Worm (Caenorhabditis elegans) whole organism, young adult: ENCODE data around the gene R01H10.4.

ENCODE experiments used
- B0019.2 ChIP-seq: fragments of 200-800 bp; sonication (Bioruptor generic); conservative IDR thresholded peaks from 2 replicates; pipeline ENCODE4 v1.3.6; 2022; ENCODE audit warnings: missing genetic modification reagents, missing genetic modification characterization, missing compliant biosample characterization
- C06A6.2 ChIP-seq: fragments of 200-800 bp; sonication (Bioruptor generic); conservative IDR thresholded peaks from 2 replicates; pipeline ENCODE4 v1.3.6; 2022; ENCODE audit warnings: missing genetic modification characterization, missing compliant biosample characterization
- F10E7.11 ChIP-seq: sonication (generic microtip); optimal IDR thresholded peaks from 2 replicates; lab custom pipeline; 2017; ENCODE audit warnings: mild to moderate bottlenecking, missing genetic modification characterization, moderate library complexity, missing compliant biosample characterization
- F23B12.7 ChIP-seq: sonication (generic microtip); optimal IDR thresholded peaks from 2 replicates; lab custom pipeline; 2017; ENCODE audit warnings: missing genetic modification characterization, mild to moderate bottlenecking, missing compliant biosample characterization, antibody characterized with exemption, moderate library complexity; ENCODE audit not compliant: insufficient read depth
- F33H1.4 ChIP-seq: fragments of 200-800 bp; sonication (Bioruptor generic); IDR thresholded peaks from 2 replicates; pipeline ENCODE4 v1.3.6; 2022; ENCODE audit warnings: missing genetic modification reagents, missing genetic modification characterization, missing compliant biosample characterization
- F37B4.10 ChIP-seq: fragments of 200-800 bp; sonication (Bioruptor generic); IDR thresholded peaks from 2 replicates; pipeline ENCODE4 v1.3.6; 2022; ENCODE audit warnings: missing genetic modification characterization, missing compliant biosample characterization
- F49E8.2 ChIP-seq: sonication (generic microtip); optimal IDR thresholded peaks from 3 replicates; lab custom pipeline; 2017; ENCODE audit warnings: missing genetic modification characterization, mild to moderate bottlenecking, missing compliant biosample characterization, antibody characterized with exemption, moderate library complexity; ENCODE audit not compliant: insufficient read depth
- F52B5.7 ChIP-seq: sonication (generic microtip); optimal IDR thresholded peaks from 2 replicates; lab custom pipeline; 2016; ENCODE audit warnings: mild to moderate bottlenecking, missing genetic modification characterization, missing compliant biosample characterization
- F57A8.1 ChIP-seq: fragments of 200-800 bp; sonication (Bioruptor generic); optimal IDR thresholded peaks from 2 replicates; lab custom pipeline; 2018; ENCODE audit warnings: mild to moderate bottlenecking, missing genetic modification characterization, moderate library complexity, missing compliant biosample characterization
- K11D2.4 ChIP-seq: fragments of 200-800 bp; sonication (Bioruptor generic); IDR thresholded peaks from 2 replicates; pipeline ENCODE4 v1.3.6; 2022; ENCODE audit warnings: missing genetic modification reagents, missing genetic modification characterization, missing compliant biosample characterization
- T07F8.4 ChIP-seq: sonication (generic microtip); optimal IDR thresholded peaks from 2 replicates; lab custom pipeline; 2016; ENCODE audit warnings: mild to moderate bottlenecking, missing genetic modification characterization, moderate library complexity, missing compliant biosample characterization
- Y53G8AR.9 ChIP-seq: fragments of 200-800 bp; sonication (Bioruptor generic); conservative IDR thresholded peaks from 2 replicates; pipeline ENCODE4 v1.3.6; 2022; ENCODE audit warnings: missing genetic modification reagents, missing genetic modification characterization, missing compliant biosample characterization
- Y79H2A.3 ChIP-seq: fragments of 200-800 bp; sonication (Bioruptor generic); conservative IDR thresholded peaks from 2 replicates; pipeline ENCODE4 v1.3.6; 2022; ENCODE audit warnings: missing genetic modification reagents, missing genetic modification characterization, missing compliant biosample characterization
- Y95B8A.8 ChIP-seq: fragments of 200-800 bp; sonication (Bioruptor generic); IDR thresholded peaks from 2 replicates; pipeline ENCODE4 v1.3.6; 2022; ENCODE audit warnings: missing genetic modification reagents, missing genetic modification characterization, missing compliant biosample characterization
- akir-1 ChIP-seq: fragments of 200-800 bp; sonication (Bioruptor generic); optimal IDR thresholded peaks from 2 replicates; lab custom pipeline; 2018; ENCODE audit warnings: mild to moderate bottlenecking, missing genetic modification characterization, moderate library complexity, missing compliant biosample characterization
- atf-7 ChIP-seq: sonication (generic microtip); optimal IDR thresholded peaks from 2 replicates; lab custom pipeline; 2017; ENCODE audit warnings: mild to moderate bottlenecking, missing genetic modification characterization, missing compliant biosample characterization
- bed-2 ChIP-seq: fragments of 200-800 bp; sonication (Bioruptor generic); IDR thresholded peaks from 2 replicates; pipeline ENCODE4 v1.3.6; 2022; ENCODE audit warnings: missing genetic modification reagents, missing genetic modification characterization, missing compliant biosample characterization
- ceh-27 ChIP-seq: fragments of 200-800 bp; sonication (Bioruptor generic); optimal IDR thresholded peaks from 2 replicates; lab custom pipeline; 2018; ENCODE audit warnings: mild to moderate bottlenecking, missing genetic modification characterization, moderate library complexity, missing compliant biosample characterization
- ceh-58 ChIP-seq: fragments of 200-800 bp; sonication (Bioruptor generic); IDR thresholded peaks from 2 replicates; pipeline ENCODE4 v1.3.6; 2022; ENCODE audit warnings: missing genetic modification characterization, missing compliant biosample characterization
- ceh-91 ChIP-seq: fragments of 200-800 bp; sonication (Bioruptor generic); IDR thresholded peaks from 2 replicates; pipeline ENCODE4 v1.3.6; 2022; ENCODE audit warnings: missing genetic modification reagents, missing genetic modification characterization, missing compliant biosample characterization
- dox-1 ChIP-seq: fragments of 200-800 bp; sonication (Bioruptor generic); IDR thresholded peaks from 2 replicates; pipeline ENCODE4 v1.3.6; 2022; ENCODE audit warnings: missing genetic modification reagents, missing genetic modification characterization, missing compliant biosample characterization
- efl-1 ChIP-seq: fragments of 150-350 bp; optimal IDR thresholded peaks from 2 replicates; lab custom pipeline; 2014; ENCODE audit warnings: missing biosample characterization, missing genetic modification reagents, missing genetic modification characterization
- egl-18 ChIP-seq: fragments of 200-800 bp; sonication (Bioruptor generic); IDR thresholded peaks from 2 replicates; pipeline ENCODE4 v1.3.6; 2022; ENCODE audit warnings: missing genetic modification reagents, missing genetic modification characterization, missing compliant biosample characterization
- egrh-3 ChIP-seq: fragments of 200-800 bp; sonication (Bioruptor generic); IDR thresholded peaks from 2 replicates; pipeline ENCODE4 v1.3.6; 2022; ENCODE audit warnings: missing genetic modification reagents, missing genetic modification characterization, missing compliant biosample characterization
- ekl-4 ChIP-seq: fragments of 200-800 bp; sonication (Bioruptor generic); IDR thresholded peaks from 2 replicates; pipeline ENCODE4 v1.3.6; 2022; ENCODE audit warnings: missing genetic modification reagents, missing genetic modification characterization, missing compliant biosample characterization
- gei-17 ChIP-seq: fragments of 200-800 bp; sonication (Bioruptor generic); optimal IDR thresholded peaks from 2 replicates; lab custom pipeline; 2018; ENCODE audit warnings: mild to moderate bottlenecking, missing genetic modification characterization, missing compliant biosample characterization
- hlh-12 ChIP-seq: sonication (generic microtip); optimal IDR thresholded peaks from 2 replicates; lab custom pipeline; 2016; ENCODE audit warnings: missing genetic modification characterization, missing compliant biosample characterization
- hmg-1.2 ChIP-seq: fragments of 200-800 bp; sonication (Bioruptor generic); IDR thresholded peaks from 2 replicates; pipeline ENCODE4 v1.3.6; 2022; ENCODE audit warnings: missing genetic modification reagents, missing genetic modification characterization, missing compliant biosample characterization
- lag-1 ChIP-seq: fragments of 200-800 bp; sonication (Bioruptor generic); IDR thresholded peaks from 2 replicates; pipeline ENCODE4 v1.3.6; 2022; ENCODE audit warnings: missing genetic modification reagents, missing genetic modification characterization, missing compliant biosample characterization
- lin-26 ChIP-seq: fragments of 200-800 bp; sonication (Bioruptor generic); IDR thresholded peaks from 2 replicates; pipeline ENCODE4 v1.3.6; 2022; ENCODE audit warnings: missing genetic modification reagents, missing genetic modification characterization, missing compliant biosample characterization
- lin-54 ChIP-seq: fragments of 200-800 bp; sonication (Bioruptor generic); optimal IDR thresholded peaks from 2 replicates; lab custom pipeline; 2018; ENCODE audit warnings: mild to moderate bottlenecking, missing genetic modification characterization, missing compliant biosample characterization
- lir-1 ChIP-seq: fragments of 200-800 bp; sonication (Bioruptor generic); conservative IDR thresholded peaks from 2 replicates; pipeline ENCODE4 v1.3.6; 2022; ENCODE audit warnings: missing genetic modification reagents, missing genetic modification characterization, missing compliant biosample characterization
- lsy-27 ChIP-seq: sonication (generic microtip); optimal IDR thresholded peaks from 2 replicates; lab custom pipeline; 2017; ENCODE audit warnings: missing genetic modification characterization, mild to moderate bottlenecking, missing compliant biosample characterization, antibody characterized with exemption, missing genotype, borderline replicate concordance; ENCODE audit not compliant: insufficient read depth
- madf-8 ChIP-seq: fragments of 200-800 bp; sonication (Bioruptor generic); conservative IDR thresholded peaks from 2 replicates; pipeline ENCODE4 v1.3.6; 2022; ENCODE audit warnings: missing genetic modification reagents, missing genetic modification characterization, missing compliant biosample characterization
- mcd-1 ChIP-seq: fragments of 200-800 bp; sonication (Bioruptor generic); IDR thresholded peaks from 2 replicates; pipeline ENCODE4 v1.3.6; 2022; ENCODE audit warnings: missing genetic modification reagents, missing genetic modification characterization, missing compliant biosample characterization
- mes-4 ChIP-seq: sonication (generic microtip); optimal IDR thresholded peaks from 2 replicates; lab custom pipeline; 2016; ENCODE audit warnings: missing genotype, missing genetic modification characterization, missing compliant biosample characterization
- nfya-1 ChIP-seq: sonication (generic microtip); optimal IDR thresholded peaks from 2 replicates; lab custom pipeline; 2017; ENCODE audit warnings: antibody characterized with exemption, missing compliant biosample characterization, missing genetic modification characterization, borderline replicate concordance; ENCODE audit not compliant: insufficient read depth
- nfyb-1 ChIP-seq: fragments of 200-800 bp; sonication (Bioruptor generic); IDR thresholded peaks from 2 replicates; pipeline ENCODE4 v1.3.6; 2022; ENCODE audit warnings: missing genetic modification reagents, missing genetic modification characterization, missing compliant biosample characterization
- nhr-120 ChIP-seq: fragments of 200-800 bp; sonication (Bioruptor generic); IDR thresholded peaks from 2 replicates; pipeline ENCODE4 v1.3.6; 2022; ENCODE audit warnings: missing genetic modification characterization, missing compliant biosample characterization
- pbrm-1 ChIP-seq: fragments of 200-800 bp; sonication (Bioruptor generic); IDR thresholded peaks from 2 replicates; pipeline ENCODE4 v1.3.6; 2022; ENCODE audit warnings: missing genetic modification reagents, missing genetic modification characterization, missing compliant biosample characterization
- rcor-1 ChIP-seq: fragments of 200-800 bp; sonication (Bioruptor generic); IDR thresholded peaks from 2 replicates; pipeline ENCODE4 v1.3.6; 2022; ENCODE audit warnings: missing genetic modification reagents, missing genetic modification characterization, missing compliant biosample characterization
- sea-2 ChIP-seq: fragments of 200-800 bp; sonication (Bioruptor generic); IDR thresholded peaks from 2 replicates; pipeline ENCODE4 v1.3.6; 2022; ENCODE audit warnings: missing genetic modification characterization, missing compliant biosample characterization
- tbp1 ChIP-seq: fragments of 200-800 bp; sonication (Bioruptor generic); optimal IDR thresholded peaks from 2 replicates; lab custom pipeline; 2018; ENCODE audit warnings: mild to moderate bottlenecking, missing genetic modification characterization, missing compliant biosample characterization
- unc-62 ChIP-seq: fragments of 150-350 bp; optimal IDR thresholded peaks from 2 replicates; lab custom pipeline; 2014; ENCODE audit warnings: missing biosample characterization, missing genetic modification reagents, missing genetic modification characterization
- zfh-2 ChIP-seq: fragments of 200-800 bp; sonication (Bioruptor generic); conservative IDR thresholded peaks from 2 replicates; pipeline ENCODE4 v1.3.6; 2022; ENCODE audit warnings: missing genetic modification reagents, missing genetic modification characterization, missing compliant biosample characterization
- ztf-18 ChIP-seq: sonication (generic microtip); optimal IDR thresholded peaks from 2 replicates; lab custom pipeline; 2016; ENCODE audit warnings: missing genotype, mild to moderate bottlenecking, missing genetic modification characterization, missing compliant biosample characterization
- ztf-25 ChIP-seq: fragments of 200-800 bp; sonication (Bioruptor generic); IDR thresholded peaks from 2 replicates; pipeline ENCODE4 v1.3.6; 2022; ENCODE audit warnings: missing genetic modification reagents, missing genetic modification characterization, missing compliant biosample characterization

R01H10.4 gene

ce11 chrIII:10216585-10217278 lies 37.9 kb upstream of the R01H10.4 start, which contains the start of gene cts-1 (continued):
- no peak for TF ChIP-seq lag-1 (GFP tag; lab: Robert Waterston, UW)
- peak; percentile 59 for TF ChIP-seq tbp1
- TF ChIP-seq efl-1 (GFP tag; lab: Kevin White, UChicago): peak; percentile 41
- no peak for TF ChIP-seq rcor-1
- TF ChIP-seq hlh-12 (tag; lab: Kevin White, UChicago): no peak
- no peak for TF ChIP-seq nhr-120 (GFP tag; lab: Robert Waterston, UW)
- TF ChIP-seq K11D2.4 (GFP tag; lab: Robert Waterston, UW): no peak
- peak; percentile 55 for TF ChIP-seq unc-62
- TF ChIP-seq zfh-2 (GFP tag; lab: Robert Waterston, UW): no peak
- no peak for TF ChIP-seq egl-18 (GFP tag; lab: Robert Waterston, UW)
- peak; percentile 54 for TF ChIP-seq ztf-18 (tag; lab: Kevin White, UChicago)
- no peak for TF ChIP-seq F52B5.7 (tag; lab: Kevin White, UChicago)
- no peak for TF ChIP-seq hmg-1.2 (GFP tag; lab: Robert Waterston, UW)
- no peak for TF ChIP-seq gei-17
- no peak for TF ChIP-seq sea-2 (GFP tag; lab: Robert Waterston, UW)
- TF ChIP-seq lin-54: peak; percentile 57
- TF ChIP-seq bed-2: no peak
- TF ChIP-seq atf-7 (tag; lab: Kevin White, UChicago): peak; percentile 80
- TF ChIP-seq Y95B8A.8 (GFP tag; lab: Robert Waterston, UW): no peak
- no peak for TF ChIP-seq lin-26 (GFP tag; lab: Robert Waterston, UW)
- TF ChIP-seq ceh-58: no peak
- no peak for TF ChIP-seq ceh-91
- no peak for TF ChIP-seq lir-1 (GFP tag; lab: Robert Waterston, UW)
- no peak for TF ChIP-seq F57A8.1 (GFP tag; lab: Kevin White, UChicago)
- no peak for TF ChIP-seq ceh-27
- no peak for TF ChIP-seq F37B4.10 (GFP tag; lab: Robert Waterston, UW)
- no peak for TF ChIP-seq nfyb-1 (GFP tag; lab: Robert Waterston, UW)
- TF ChIP-seq lsy-27 (tag; lab: Kevin White, UChicago): no peak
- TF ChIP-seq egrh-3 (GFP tag; lab: Robert Waterston, UW): no peak
- no peak for TF ChIP-seq B0019.2
- TF ChIP-seq F10E7.11 (tag; lab: Kevin White, UChicago): peak; percentile 32
- no peak for TF ChIP-seq T07F8.4 (tag; lab: Kevin White, UChicago)
- no peak for TF ChIP-seq pbrm-1
- no peak for TF ChIP-seq F33H1.4 (GFP tag; lab: Robert Waterston, UW)
- no peak for TF ChIP-seq C06A6.2
- TF ChIP-seq F23B12.7 (tag; lab: Kevin White, UChicago): peak; percentile 57
- TF ChIP-seq Y53G8AR.9 (GFP tag; lab: Robert Waterston, UW): no peak
- no peak for TF ChIP-seq madf-8 (GFP tag; lab: Robert Waterston, UW)
- TF ChIP-seq dox-1: no peak
- peak; percentile 23 for TF ChIP-seq F49E8.2 (tag; lab: Kevin White, UChicago)
- TF ChIP-seq mcd-1 (GFP tag; lab: Robert Waterston, UW): no peak
- no peak for TF ChIP-seq ztf-25 (GFP tag; lab: Robert Waterston, UW)
- no peak for TF ChIP-seq mes-4
- no peak for TF ChIP-seq akir-1
- no peak for TF ChIP-seq ekl-4 (GFP tag; lab: Robert Waterston, UW)
- TF ChIP-seq nfya-1 (tag; lab: Kevin White, UChicago): no peak
- TF ChIP-seq Y79H2A.3: no peak
